Fruit fly (Drosophila melanogaster): ENCODE data around the gene SPE.
A peak's percentile ranks its signal among the peaks of the same experiment; 100 is the strongest.

DNA sequence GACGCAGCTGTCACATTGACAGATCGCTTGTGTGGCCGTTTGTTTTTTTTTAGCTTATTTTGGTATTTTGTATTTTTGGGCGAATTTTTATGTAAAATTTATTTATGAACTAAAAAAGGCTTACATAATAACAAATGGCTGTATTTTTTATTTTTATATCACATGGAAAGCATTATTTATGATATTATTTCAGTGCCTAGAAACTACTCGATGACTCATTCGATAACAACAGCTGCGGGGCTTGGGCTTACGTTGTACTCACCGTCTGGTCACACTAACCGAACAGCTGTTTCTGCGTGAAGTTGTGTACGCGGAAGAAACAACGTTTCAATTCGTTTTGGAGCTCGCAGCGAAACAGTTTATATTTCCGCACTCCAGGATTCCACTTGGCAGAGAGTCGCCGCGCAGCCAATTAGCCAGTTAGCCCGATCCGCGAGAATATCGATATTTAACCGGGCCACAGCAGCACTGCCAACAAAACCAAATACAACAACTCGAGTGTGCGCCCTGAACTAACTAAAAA lies 47.0 kb downstream of the SPE start, which contains the start of the genes Hmgcr and Rpn9:
- TF ChIP-seq D19A (tag; optimal IDR thresholded peaks at IDR 0.05) (peak; percentile 14), CG30020 (tag; optimal IDR thresholded peaks at IDR 0.05) (peak; percentile 20), CG16863 (GFP tag; optimal IDR thresholded peaks at IDR 0.05) (no peak), Blimp-1 (GFP tag; optimal IDR thresholded peaks at IDR 0.05) (peak; percentile 11), Bdp1 (GFP tag; optimal IDR thresholded peaks at IDR 0.05) (peak; percentile 20), CG13775 (GFP tag; optimal IDR thresholded peaks at IDR 0.05) (no peak), cg (GFP tag; optimal IDR thresholded peaks at IDR 0.05) (no peak), CG4854 (GFP tag; optimal IDR thresholded peaks at IDR 0.05) (no peak), Atf6 (GFP tag; IDR thresholded peaks at IDR 0.05) (no peak), Atf3 (GFP tag; optimal IDR thresholded peaks at IDR 0.05) (no peak), pan (optimal IDR thresholded peaks at IDR 0.05) (no peak), pan (GFP tag; optimal IDR thresholded peaks at IDR 0.05 in 1 of 2, IDR thresholded peaks at IDR 0.05 in 1 of 2) (no peak)
